Fruit fly (Drosophila melanogaster) whole organism, embryonic: ENCODE data around the gene CG43064.

Experiments
- CG10543 ChIP-seq: fragments of 200-800 bp; sonication (Bioruptor generic); optimal IDR thresholded peaks from 3 replicates; lab custom pipeline; 2017; ENCODE audit warnings: missing biosample characterization, mild to moderate bottlenecking, missing genetic modification characterization, moderate library complexity
- CG10959 ChIP-seq: fragments of 200-800 bp; sonication (Bioruptor generic); IDR thresholded peaks from 2 replicates; pipeline ENCODE4 v1.3.6; 2022; ENCODE audit warnings: missing biosample characterization, missing genetic modification characterization
- CG10979 ChIP-seq: fragments of 200-800 bp; sonication (Bioruptor generic); optimal IDR thresholded peaks from 2 replicates; lab custom pipeline; 2018; ENCODE audit warnings: missing biosample characterization, mild to moderate bottlenecking, missing genetic modification characterization, moderate library complexity
- CG11695 ChIP-seq: fragments of 200-800 bp; sonication (Bioruptor generic); IDR thresholded peaks from 3 replicates; pipeline ENCODE4 v1.3.6; 2022; ENCODE audit warnings: missing biosample characterization, missing genetic modification characterization
- CG15073 ChIP-seq: fragments of 200-800 bp; sonication (Bioruptor generic); optimal IDR thresholded peaks from 2 replicates; lab custom pipeline; 2016; ENCODE audit warnings: missing biosample characterization, missing genetic modification characterization
- CG16813 ChIP-seq: fragments of 200-800 bp; sonication (Bioruptor generic); IDR thresholded peaks from 3 replicates; pipeline ENCODE4 v1.3.6; 2022; ENCODE audit warnings: missing biosample characterization, missing genetic modification characterization; ENCODE audit not compliant: partially characterized antibody
- CG16815 ChIP-seq: fragments of 200-800 bp; sonication (Bioruptor generic); optimal IDR thresholded peaks from 3 replicates; lab custom pipeline; 2017; ENCODE audit warnings: missing biosample characterization, mild to moderate bottlenecking, missing genetic modification characterization
- CG1792 ChIP-seq: fragments of 200-800 bp; sonication (Bioruptor generic); optimal IDR thresholded peaks from 2 replicates; lab custom pipeline; 2016; ENCODE audit warnings: missing biosample characterization, missing genetic modification characterization
- CG18011 ChIP-seq: fragments of 200-800 bp; sonication (Bioruptor generic); optimal IDR thresholded peaks from 2 replicates; lab custom pipeline; 2017; ENCODE audit warnings: missing biosample characterization, missing genetic modification characterization, mild to moderate bottlenecking, moderate library complexity, missing genotype
- CG1832 ChIP-seq: fragments of 200-800 bp; sonication (Bioruptor generic); optimal IDR thresholded peaks from 2 replicates; lab custom pipeline; 2017; ENCODE audit warnings: missing biosample characterization, mild to moderate bottlenecking, missing genetic modification characterization, inconsistent platforms
- CG18619 ChIP-seq: fragments of 200-800 bp; sonication (Bioruptor generic); optimal IDR thresholded peaks from 3 replicates; lab custom pipeline; 2017; ENCODE audit warnings: missing biosample characterization, mild to moderate bottlenecking, missing genetic modification characterization
- CG2129 ChIP-seq: fragments of 200-800 bp; sonication (Bioruptor generic); IDR thresholded peaks from 2 replicates; pipeline ENCODE4 v1.3.6; 2022; ENCODE audit warnings: missing biosample characterization, missing genetic modification characterization; ENCODE audit not compliant: partially characterized antibody
- CG32532 ChIP-seq: fragments of 200-800 bp; sonication (Bioruptor generic); IDR thresholded peaks from 2 replicates; pipeline ENCODE4 v1.3.6; 2022; ENCODE audit warnings: missing biosample characterization, missing genetic modification characterization
- CG3281 ChIP-seq: fragments of 200-800 bp; sonication (Bioruptor generic); optimal IDR thresholded peaks from 3 replicates; lab custom pipeline; 2017; ENCODE audit warnings: missing biosample characterization, mild to moderate bottlenecking, missing genetic modification characterization
- CG4282 ChIP-seq: fragments of 200-800 bp; sonication (Bioruptor generic); optimal IDR thresholded peaks from 2 replicates; lab custom pipeline; 2016; ENCODE audit warnings: missing biosample characterization, missing genetic modification characterization
- CG6765 ChIP-seq: fragments of 200-800 bp; sonication (Bioruptor generic); optimal IDR thresholded peaks from 3 replicates; lab custom pipeline; 2017; ENCODE audit warnings: missing biosample characterization, mild to moderate bottlenecking, missing genetic modification characterization
- CG9727 ChIP-seq: fragments of 200-800 bp; sonication (Bioruptor generic); optimal IDR thresholded peaks from 3 replicates; lab custom pipeline; 2017; ENCODE audit warnings: missing biosample characterization, mild to moderate bottlenecking, missing genetic modification characterization
- CG9797 ChIP-seq: fragments of 200-800 bp; sonication (Bioruptor generic); optimal IDR thresholded peaks from 3 replicates; lab custom pipeline; 2018; ENCODE audit warnings: missing biosample characterization, mild to moderate bottlenecking, missing genetic modification characterization
- CTCF ChIP-seq: fragments of 200-800 bp; sonication (Bioruptor generic); optimal IDR thresholded peaks from 2 replicates; lab custom pipeline; 2017; ENCODE audit warnings: missing biosample characterization, mild to moderate bottlenecking, missing genetic modification characterization, moderate library complexity
- Doc3 ChIP-seq: fragments of 200-800 bp; sonication (Bioruptor generic); IDR thresholded peaks from 3 replicates; pipeline ENCODE4 v1.3.6; 2022; ENCODE audit warnings: missing biosample characterization, missing genetic modification characterization; ENCODE audit not compliant: partially characterized antibody
- GATAe ChIP-seq: fragments of 200-800 bp; sonication (Bioruptor generic); conservative IDR thresholded peaks from 2 replicates; pipeline ENCODE4 v1.3.6; 2022; ENCODE audit warnings: missing biosample characterization, missing genetic modification characterization
- Kr ChIP-seq: fragments of 200-800 bp; sonication (Bioruptor generic); optimal IDR thresholded peaks from 2 replicates; lab custom pipeline; 2017; ENCODE audit warnings: missing biosample characterization, mild to moderate bottlenecking, missing genetic modification characterization
- Neu2 ChIP-seq: fragments of 200-800 bp; sonication (Bioruptor generic); optimal IDR thresholded peaks from 3 replicates; lab custom pipeline; 2016; ENCODE audit warnings: missing biosample characterization, missing genetic modification characterization, borderline replicate concordance
- Nf-YA ChIP-seq: fragments of 200-800 bp; sonication (Bioruptor generic); IDR thresholded peaks from 2 replicates; pipeline ENCODE4 v1.3.6; 2022; ENCODE audit warnings: missing biosample characterization, missing genetic modification characterization
- Ravus ChIP-seq: fragments of 200-800 bp; sonication (Bioruptor generic); IDR thresholded peaks from 2 replicates; pipeline ENCODE4 v1.3.6; 2022; ENCODE audit warnings: missing biosample characterization, missing genetic modification characterization
- Rx ChIP-seq: fragments of 200-800 bp; sonication (Bioruptor generic); IDR thresholded peaks from 2 replicates; pipeline ENCODE4 v1.3.6; 2022; ENCODE audit warnings: missing biosample characterization, missing genetic modification characterization
- ap ChIP-seq: fragments of 200-800 bp; sonication (Bioruptor generic); IDR thresholded peaks from 2 replicates; pipeline ENCODE4 v1.3.6; 2022; ENCODE audit warnings: missing biosample characterization, missing genetic modification characterization
- az2 ChIP-seq: fragments of 200-800 bp; sonication (Bioruptor generic); optimal IDR thresholded peaks from 3 replicates; lab custom pipeline; 2016; ENCODE audit warnings: missing biosample characterization, missing genetic modification characterization
- bcd ChIP-seq: fragments of 200-800 bp; sonication (Bioruptor generic); optimal IDR thresholded peaks from 2 replicates; lab custom pipeline; 2017; ENCODE audit warnings: missing biosample characterization, mild to moderate bottlenecking, missing genetic modification characterization
- bsh ChIP-seq, 2 experiments: fragments of 200-800 bp; sonication (Bioruptor generic); optimal IDR thresholded peaks; 2 replicates each; lab custom pipeline; 2017 to 2018; ENCODE audit warnings: mild to moderate bottlenecking in 2 of 2, missing biosample characterization in 2 of 2, missing genetic modification characterization in 2 of 2, moderate library complexity in 1 of 2
- cad ChIP-seq: fragments of >200 bp; optimal IDR thresholded peaks from 2 replicates; lab custom pipeline; 2017; ENCODE audit warnings: missing biosample characterization, missing genetic modification characterization
- chm ChIP-seq: fragments of 200-800 bp; sonication (Bioruptor generic); IDR thresholded peaks from 2 replicates; pipeline ENCODE4 v1.3.6; 2022; ENCODE audit warnings: missing biosample characterization, missing genetic modification characterization
- crc ChIP-seq: fragments of 200-800 bp; sonication (Bioruptor generic); optimal IDR thresholded peaks from 2 replicates; lab custom pipeline; 2016; ENCODE audit warnings: missing biosample characterization, missing genetic modification characterization
- disco-r ChIP-seq: fragments of 200-800 bp; sonication (Bioruptor generic); optimal IDR thresholded peaks from 2 replicates; lab custom pipeline; 2016; ENCODE audit warnings: missing biosample characterization, missing genetic modification characterization
- gem ChIP-seq: fragments of 200-800 bp; sonication (Bioruptor generic); optimal IDR thresholded peaks from 2 replicates; lab custom pipeline; 2019; ENCODE audit warnings: missing biosample characterization, mild to moderate bottlenecking, missing genetic modification characterization, moderate library complexity
- h ChIP-seq: fragments of >200 bp; optimal IDR thresholded peaks from 2 replicates; lab custom pipeline; 2017
- jing ChIP-seq: fragments of 200-800 bp; sonication (Bioruptor generic); optimal IDR thresholded peaks from 2 replicates; lab custom pipeline; 2018; ENCODE audit warnings: missing biosample characterization, mild to moderate bottlenecking, missing genetic modification characterization
- klu ChIP-seq: fragments of 200-800 bp; sonication (Bioruptor generic); IDR thresholded peaks from 2 replicates; pipeline ENCODE4 v1.3.6; 2022; ENCODE audit warnings: missing biosample characterization, missing genetic modification characterization
- luna ChIP-seq: fragments of 200-800 bp; sonication (Bioruptor generic); optimal IDR thresholded peaks from 2 replicates; lab custom pipeline; 2016; ENCODE audit warnings: missing biosample characterization, missing genetic modification characterization
- mam ChIP-seq: fragments of 200-800 bp; sonication (Bioruptor generic); optimal IDR thresholded peaks from 3 replicates; lab custom pipeline; 2016; ENCODE audit warnings: missing biosample characterization, missing genetic modification characterization
- oc ChIP-seq: fragments of 200-800 bp; sonication (Bioruptor generic); optimal IDR thresholded peaks from 2 replicates; lab custom pipeline; 2018; ENCODE audit warnings: missing biosample characterization, mild to moderate bottlenecking, missing genetic modification characterization, moderate library complexity
- onecut ChIP-seq: fragments of 200-800 bp; sonication (Bioruptor generic); IDR thresholded peaks from 2 replicates; pipeline ENCODE4 v1.3.6; 2022; ENCODE audit warnings: missing biosample characterization, missing genetic modification characterization
- pum ChIP-seq: fragments of 200-800 bp; sonication (Bioruptor generic); optimal IDR thresholded peaks from 2 replicates; lab custom pipeline; 2016; ENCODE audit warnings: missing biosample characterization, missing genetic modification characterization
- sisA ChIP-seq: fragments of 200-800 bp; sonication (Bioruptor generic); IDR thresholded peaks from 2 replicates; pipeline ENCODE4 v1.3.6; 2022; ENCODE audit warnings: missing biosample characterization, missing genetic modification characterization
- slbo ChIP-seq: fragments of 200-800 bp; sonication (Bioruptor generic); IDR thresholded peaks from 2 replicates; pipeline ENCODE4 v1.3.6; 2022; ENCODE audit warnings: missing biosample characterization, missing genetic modification characterization
- slp2 ChIP-seq: fragments of 200-800 bp; sonication (Bioruptor generic); optimal IDR thresholded peaks from 2 replicates; lab custom pipeline; 2016; ENCODE audit warnings: missing biosample characterization, missing genetic modification characterization
- tgo ChIP-seq: fragments of 200-800 bp; sonication (Bioruptor generic); IDR thresholded peaks from 3 replicates; pipeline ENCODE4 v1.3.6; 2022; ENCODE audit warnings: missing biosample characterization, missing genetic modification characterization
- tna ChIP-seq: fragments of 200-800 bp; sonication (Bioruptor generic); IDR thresholded peaks from 2 replicates; pipeline ENCODE4 v1.3.6; 2022; ENCODE audit warnings: missing biosample characterization, missing genetic modification characterization; ENCODE audit not compliant: partially characterized antibody
- tup ChIP-seq: fragments of 200-800 bp; sonication (Bioruptor generic); optimal IDR thresholded peaks from 2 replicates; lab custom pipeline; 2016; ENCODE audit warnings: missing biosample characterization, mild to moderate bottlenecking, missing genetic modification characterization, moderate library complexity
- twi ChIP-seq: fragments of 200-800 bp; optimal IDR thresholded peaks from 2 replicates; lab custom pipeline; 2019; ENCODE audit warnings: missing biosample characterization, mild to moderate bottlenecking, missing genetic modification characterization, moderate library complexity

The CG43064 gene

DNA sequence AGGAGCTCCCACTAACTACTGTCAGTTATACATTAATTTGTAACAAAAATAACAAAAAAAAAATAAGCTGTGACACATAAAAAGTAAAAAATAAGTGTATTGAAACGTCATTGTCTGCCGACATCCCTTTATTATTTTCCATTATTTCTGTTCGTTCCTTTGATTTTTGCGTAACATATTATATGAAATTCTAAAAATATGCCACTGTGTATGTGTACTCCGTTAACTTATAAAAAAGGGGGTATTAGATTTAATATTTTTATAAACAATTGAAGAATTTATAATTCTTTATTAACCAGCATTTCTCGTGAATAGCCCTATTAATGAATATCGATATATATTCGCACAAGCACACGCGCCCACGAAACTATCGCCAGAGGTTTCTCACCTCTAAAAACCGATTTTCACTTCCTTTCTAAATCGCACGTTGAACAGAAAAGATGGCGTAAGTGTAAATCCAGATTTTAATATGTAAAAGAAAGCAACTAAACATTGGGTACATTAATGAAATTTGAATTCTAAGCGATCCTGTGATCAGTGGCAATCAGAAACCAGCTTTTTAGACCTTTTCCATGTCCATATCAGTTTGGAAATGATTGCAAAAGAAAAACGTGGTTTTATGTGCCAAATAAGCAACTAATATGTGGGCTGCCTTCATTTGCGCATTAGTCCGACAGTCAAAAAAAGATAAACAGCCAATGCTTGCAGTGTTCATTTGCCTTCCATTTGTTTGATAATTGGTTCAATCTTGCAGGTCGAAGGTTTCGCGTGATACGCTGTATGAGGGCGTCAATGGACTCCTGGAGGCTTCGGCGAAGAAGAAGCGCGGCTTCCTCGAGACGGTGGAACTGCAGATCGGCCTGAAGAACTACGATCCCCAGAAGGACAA is 13.8 kb downstream of the CG43064 start, which contains the start of gene RpL10Ab:
TSS of gene RpL10Ab (plus strand) at position 406 of the 889 bp plus-strand sequence.
- peak; percentile 33 for TF ChIP-seq CG18011 (GFP tag; lab: Kevin White, UChicago)
- TF ChIP-seq sisA (GFP tag; lab: Robert Waterston, UW) = peak; percentile 72
- peak; percentile 78 for TF ChIP-seq CG32532 (GFP tag; lab: Robert Waterston, UW)
- TF ChIP-seq crc (GFP tag; lab: Kevin White, UChicago) = no peak
- peak; percentile 24 for TF ChIP-seq luna (GFP tag; lab: Kevin White, UChicago)
- TF ChIP-seq CG10543 = peak; percentile 54
- peak; percentile 78 for TF ChIP-seq CG9727 (GFP tag; lab: Kevin White, UChicago)
- TF ChIP-seq CG1792 (GFP tag; lab: Kevin White, UChicago) = no peak
- TF ChIP-seq GATAe (GFP tag; lab: Robert Waterston, UW) = no peak
- TF ChIP-seq CG10979 (tag; lab: Kevin White, UChicago) = peak; percentile 17
- no peak; the same call in 2 of the 3 replicates for TF ChIP-seq CG11695 (GFP tag; lab: Robert Waterston, UW)
- peak; percentile 59 for TF ChIP-seq Rx (GFP tag; lab: Robert Waterston, UW)
- TF ChIP-seq Doc3 (GFP tag; lab: Robert Waterston, UW) = peak; percentile 64
- peak; percentile 61; the same call in 1 of the 2 replicates for TF ChIP-seq klu
- peak; percentile 95 for TF ChIP-seq Neu2
- peak; percentile 69 for TF ChIP-seq CG6765
- TF ChIP-seq CG16813 (GFP tag; lab: Robert Waterston, UW) = peak; percentile 90
- peak; percentile 74 for TF ChIP-seq slbo (GFP tag; lab: Robert Waterston, UW)
- peak; percentile 19 for TF ChIP-seq pum (GFP tag; lab: Kevin White, UChicago)
- TF ChIP-seq CG10959 (GFP tag; lab: Robert Waterston, UW) = no peak; the same call in none of the 2 replicates
- TF ChIP-seq CG1832 (GFP tag; lab: Kevin White, UChicago) = no peak
- TF ChIP-seq h (lab: Kevin White, UChicago) = no peak
- peak; percentile 61 for TF ChIP-seq CG3281
- peak; percentile 48 for TF ChIP-seq az2 (GFP tag; lab: Kevin White, UChicago)
- peak; percentile 60 for TF ChIP-seq CTCF
- no peak for TF ChIP-seq Ravus (GFP tag; lab: Robert Waterston, UW)
- peak; percentile 71 for TF ChIP-seq tgo (GFP tag; lab: Robert Waterston, UW)
- TF ChIP-seq CG18619 = peak; percentile 64
- peak; percentile 63 for TF ChIP-seq CG16815 (GFP tag; lab: Kevin White, UChicago)
- TF ChIP-seq twi = no peak
- peak; percentile 5 for TF ChIP-seq CG4282 (GFP tag; lab: Kevin White, UChicago)
- TF ChIP-seq tna = peak; percentile 72
- no peak for TF ChIP-seq cad (GFP tag; lab: Kevin White, UChicago)
- TF ChIP-seq disco-r = no peak
- no peak for TF ChIP-seq tup (GFP tag; lab: Kevin White, UChicago)
- peak; percentile 69 for TF ChIP-seq bcd (GFP tag; lab: Kevin White, UChicago)
- no peak for TF ChIP-seq CG9797
- no peak for TF ChIP-seq jing
- TF ChIP-seq CG2129 = peak; percentile 66
- TF ChIP-seq slp2 = peak; percentile 31
- peak; percentile 87 for TF ChIP-seq gem (tag; lab: Kevin White, UChicago)
- TF ChIP-seq chm (GFP tag; lab: Robert Waterston, UW) = peak; percentile 87
- TF ChIP-seq mam (GFP tag; lab: Kevin White, UChicago) = peak; percentile 39
- TF ChIP-seq Nf-YA (GFP tag; lab: Robert Waterston, UW) = 0 out of 2 replicates have a peak, but pooled peaks have one; percentile 51
- no peak for TF ChIP-seq oc (tag; lab: Kevin White, UChicago)
- TF ChIP-seq bsh (GFP tag; optimal IDR thresholded peaks at IDR 0.05; lab: Kevin White, UChicago) = peak; percentile 19 to 24
- 0 out of 2 replicates have a peak, but pooled peaks have one; percentile 29 for TF ChIP-seq ap (GFP tag; lab: Robert Waterston, UW)
- TF ChIP-seq CG15073 (GFP tag; lab: Kevin White, UChicago) = no peak
- TF ChIP-seq Kr (GFP tag; lab: Kevin White, UChicago) = no peak
- peak; percentile 77 for TF ChIP-seq onecut (GFP tag; lab: Robert Waterston, UW)
